Fruit fly (Drosophila melanogaster): ENCODE results near the gene Gr77a.

Gr77a gene

dm6 chr3L:20729415-20729814, 9.8 kb downstream of the Gr77a start:
- TF ChIP-seq bab1 (GFP tag; optimal IDR thresholded peaks at IDR 0.05) (no peak), Hr96 (GFP tag; optimal IDR thresholded peaks at IDR 0.05) (no peak), CG11617 (GFP tag; optimal IDR thresholded peaks at IDR 0.05) (no peak), kay (GFP tag; ENCODE audit: borderline replicate concordance) (no peak)

dm6 chr3L:20719100-20719499, 20.1 kb downstream of the Gr77a start, which contains the start of gene cmpy:
Gene cmpy (minus strand): TSS chr3L:20719200.
- TF ChIP-seq CG12768 (GFP tag; optimal IDR thresholded peaks at IDR 0.05) (no peak), cnc (optimal IDR thresholded peaks at IDR 0.05) (no peak), CG1620 (GFP tag; optimal IDR thresholded peaks at IDR 0.05) (no peak), CG7101 (tag; optimal IDR thresholded peaks at IDR 0.05) (no peak), tj (GFP tag; optimal IDR thresholded peaks at IDR 0.05) (no peak), Crg-1 (GFP tag; optimal IDR thresholded peaks at IDR 0.05) (no peak), ovo (GFP tag; optimal IDR thresholded peaks at IDR 0.05) (no peak), CG33017 (tag; optimal IDR thresholded peaks at IDR 0.05) (no peak), pad (GFP tag; optimal IDR thresholded peaks at IDR 0.05) (no peak), CG14711 (tag; optimal IDR thresholded peaks at IDR 0.05) (no peak), toe (GFP tag; optimal IDR thresholded peaks at IDR 0.05) (no peak), kay (GFP tag; ENCODE audit: borderline replicate concordance) (no peak), Mnt (GFP tag; optimal IDR thresholded peaks at IDR 0.05) (no peak), CG11617 (GFP tag; optimal IDR thresholded peaks at IDR 0.05) (no peak), CG5204 (GFP tag; optimal IDR thresholded peaks at IDR 0.05) (no peak), Clk (GFP tag; optimal IDR thresholded peaks at IDR 0.05) (no peak), cic (GFP tag; optimal IDR thresholded peaks at IDR 0.05) (no peak)

- TF ChIP-seq CG5204 (GFP tag; optimal IDR thresholded peaks at IDR 0.05): no peak
- TF ChIP-seq Crg-1 (GFP tag; optimal IDR thresholded peaks at IDR 0.05): no peak
- no peak for TF ChIP-seq pad (GFP tag; optimal IDR thresholded peaks at IDR 0.05)
- TF ChIP-seq CG11617 (GFP tag; optimal IDR thresholded peaks at IDR 0.05): no peak
- TF ChIP-seq CG14711 (tag; optimal IDR thresholded peaks at IDR 0.05): no peak
- no peak for TF ChIP-seq CG7045 (GFP tag; optimal IDR thresholded peaks at IDR 0.05)
- no peak for TF ChIP-seq tj (GFP tag; optimal IDR thresholded peaks at IDR 0.05)
- TF ChIP-seq CG7101 (tag; optimal IDR thresholded peaks at IDR 0.05): no peak
- TF ChIP-seq CG33017 (tag; optimal IDR thresholded peaks at IDR 0.05): no peak
- TF ChIP-seq kay (GFP tag; ENCODE audit: borderline replicate concordance): no peak
- no peak for TF ChIP-seq Hr96 (GFP tag; optimal IDR thresholded peaks at IDR 0.05)
- no peak for TF ChIP-seq CG1620 (GFP tag; optimal IDR thresholded peaks at IDR 0.05)
- TF ChIP-seq ovo (GFP tag; optimal IDR thresholded peaks at IDR 0.05): no peak
Measured at dm6 chr3L:20713800-20714199, 25.4 kb downstream of the Gr77a start, which contains the start of gene CG34260. Gene CG34260 (plus strand): TSS chr3L:20714100.

DNA sequence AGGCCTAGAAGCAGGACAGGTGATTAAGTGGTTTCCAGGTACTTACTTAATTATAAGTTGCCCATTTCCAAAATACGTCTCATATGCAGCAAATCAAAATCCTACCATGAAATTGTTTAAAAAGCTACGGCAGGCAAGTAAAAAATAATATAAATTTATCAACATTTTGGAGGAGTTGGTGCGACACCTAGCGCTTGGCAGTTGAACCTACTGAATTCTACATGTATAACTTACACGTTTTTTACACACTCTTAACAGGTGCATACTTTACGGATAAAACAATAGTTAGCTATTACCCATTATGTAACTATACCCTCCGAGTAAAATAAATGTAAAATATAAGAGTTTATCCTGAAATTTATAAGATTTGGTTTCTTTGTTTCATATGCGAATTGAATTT, 27.8 kb downstream of the Gr77a start:
- peak; percentile 16 for TF ChIP-seq CG1620 (GFP tag; optimal IDR thresholded peaks at IDR 0.05)
- peak; percentile 22 for TF ChIP-seq CG5204 (GFP tag; optimal IDR thresholded peaks at IDR 0.05)
- TF ChIP-seq bab1 (GFP tag; optimal IDR thresholded peaks at IDR 0.05): peak; percentile 56
- no peak for TF ChIP-seq Hr96 (GFP tag; optimal IDR thresholded peaks at IDR 0.05)
- peak; percentile 6 for TF ChIP-seq ovo (GFP tag; optimal IDR thresholded peaks at IDR 0.05)
- no peak for TF ChIP-seq pad (GFP tag; optimal IDR thresholded peaks at IDR 0.05)

dm6 chr3L:20710475-20711177, 28.6 kb downstream of the Gr77a start:
- TF ChIP-seq CG5204 (GFP tag; optimal IDR thresholded peaks at IDR 0.05) (no peak), Mnt (GFP tag; optimal IDR thresholded peaks at IDR 0.05) (no peak), CG14711 (tag; optimal IDR thresholded peaks at IDR 0.05) (no peak), bab1 (GFP tag; optimal IDR thresholded peaks at IDR 0.05) (no peak), tj (GFP tag; optimal IDR thresholded peaks at IDR 0.05) (no peak), cnc (optimal IDR thresholded peaks at IDR 0.05) (no peak), Crg-1 (GFP tag; optimal IDR thresholded peaks at IDR 0.05) (no peak), Clk (GFP tag; optimal IDR thresholded peaks at IDR 0.05) (no peak), pad (GFP tag; optimal IDR thresholded peaks at IDR 0.05) (no peak)

- no peak for TF ChIP-seq Hr96 (GFP tag; optimal IDR thresholded peaks at IDR 0.05)
- no peak for TF ChIP-seq cic (GFP tag; optimal IDR thresholded peaks at IDR 0.05)
- no peak for TF ChIP-seq ovo (GFP tag; optimal IDR thresholded peaks at IDR 0.05)
- TF ChIP-seq Mnt (GFP tag; optimal IDR thresholded peaks at IDR 0.05): no peak
- TF ChIP-seq kay (GFP tag; ENCODE audit: borderline replicate concordance): no peak
- TF ChIP-seq bab1 (GFP tag; optimal IDR thresholded peaks at IDR 0.05): no peak
- no peak for TF ChIP-seq CG5204 (GFP tag; optimal IDR thresholded peaks at IDR 0.05)
Measured at dm6 chr3L:20707217-20707616, 32.0 kb downstream of the Gr77a start.

dm6 chr3L:20700660-20701059, 38.6 kb downstream of the Gr77a start:
- TF ChIP-seq CG11617 (GFP tag; optimal IDR thresholded peaks at IDR 0.05) (no peak), CG33017 (tag; optimal IDR thresholded peaks at IDR 0.05) (no peak), toe (GFP tag; optimal IDR thresholded peaks at IDR 0.05) (no peak), CG1620 (GFP tag; optimal IDR thresholded peaks at IDR 0.05) (no peak), kay (GFP tag; ENCODE audit: borderline replicate concordance) (no peak), Crg-1 (GFP tag; optimal IDR thresholded peaks at IDR 0.05) (no peak), CG5204 (GFP tag; optimal IDR thresholded peaks at IDR 0.05) (no peak), Mnt (GFP tag; optimal IDR thresholded peaks at IDR 0.05) (no peak), cic (GFP tag; optimal IDR thresholded peaks at IDR 0.05) (no peak), ovo (GFP tag; optimal IDR thresholded peaks at IDR 0.05) (no peak), CG7045 (GFP tag; optimal IDR thresholded peaks at IDR 0.05) (no peak), Hr96 (GFP tag; optimal IDR thresholded peaks at IDR 0.05) (no peak)

All from whole organism, adult.